Fruit fly (Drosophila melanogaster) whole organism, wandering third instar larva: ENCODE results near the gene dlg1.

ENCODE experiments used
- Abd-B ChIP-seq: fragments of >200 bp; optimal IDR thresholded peaks from 2 replicates; lab custom pipeline; 2017; ENCODE audit warnings: missing biosample characterization, missing genetic modification characterization
- CG32264 ChIP-seq: fragments of 200-800 bp; sonication (Bioruptor generic); optimal IDR thresholded peaks from 2 replicates; lab custom pipeline; 2016; ENCODE audit warnings: missing biosample characterization, missing genetic modification characterization
- CG9705 ChIP-seq: fragments of 200-800 bp; sonication (Bioruptor generic); optimal IDR thresholded peaks from 2 replicates; lab custom pipeline; 2018; ENCODE audit warnings: missing biosample characterization, mild to moderate bottlenecking, missing genetic modification characterization
- CrebA ChIP-seq: fragments of 200-800 bp; sonication (Bioruptor generic); optimal IDR thresholded peaks from 2 replicates; lab custom pipeline; 2016; ENCODE audit warnings: missing biosample characterization, mild to moderate bottlenecking, missing genetic modification characterization, borderline replicate concordance
- Dif ChIP-seq: fragments of 200-275, 200-300 bp; sonication (Bioruptor generic); optimal IDR thresholded peaks from 2 replicates; lab custom pipeline; 2018; ENCODE audit warnings: missing biosample characterization, missing genetic modification characterization; ENCODE audit not compliant: partially characterized antibody
- GATAd ChIP-seq: sonication (Bioruptor generic); optimal IDR thresholded peaks from 2 replicates; lab custom pipeline; 2016; ENCODE audit warnings: missing biosample characterization, missing genetic modification characterization
- HLH106 ChIP-seq: fragments of 200-800 bp; optimal IDR thresholded peaks from 3 replicates; lab custom pipeline; 2019; ENCODE audit warnings: missing biosample characterization, mild to moderate bottlenecking, missing genetic modification characterization, moderate library complexity
- Hnf4 ChIP-seq: fragments of 200-800 bp; sonication (Bioruptor generic); optimal IDR thresholded peaks from 2 replicates; lab custom pipeline; 2016; ENCODE audit warnings: missing biosample characterization, mild to moderate bottlenecking, missing genetic modification characterization
- Hr78 ChIP-seq: fragments of >200 bp; optimal IDR thresholded peaks from 2 replicates; lab custom pipeline; 2017; ENCODE audit warnings: missing biosample characterization, missing genetic modification characterization
- Hr83 ChIP-seq: fragments of 200-300 bp; sonication (Bioruptor generic); optimal IDR thresholded peaks from 2 replicates; lab custom pipeline; 2016; ENCODE audit warnings: missing biosample characterization, mild to moderate bottlenecking, missing genetic modification characterization, moderate library complexity; ENCODE audit not compliant: poor library complexity, severe bottlenecking
- Jra ChIP-seq: sonication (Bioruptor generic); optimal IDR thresholded peaks from 2 replicates; lab custom pipeline; 2016; ENCODE audit warnings: missing biosample characterization, missing genetic modification characterization
- Mio ChIP-seq: sonication (Bioruptor generic); optimal IDR thresholded peaks from 2 replicates; lab custom pipeline; 2016; ENCODE audit warnings: missing biosample characterization, missing genetic modification characterization
- Myc ChIP-seq: fragments of >200 bp; optimal IDR thresholded peaks from 2 replicates; lab custom pipeline; 2017
- N ChIP-seq: fragments of >200 bp; optimal IDR thresholded peaks from 2 replicates; lab custom pipeline; 2018; ENCODE audit warnings: missing biosample characterization, missing external identifiers, missing genetic modification characterization
- OdsH ChIP-seq: fragments of 200-800 bp; sonication (Bioruptor generic); optimal IDR thresholded peaks from 2 replicates; lab custom pipeline; 2016; ENCODE audit warnings: missing biosample characterization, mild to moderate bottlenecking, missing genetic modification characterization
- Rel ChIP-seq, 2 experiments: fragments of 200-800 bp; sonication (Bioruptor generic) in 1 of 2; optimal IDR thresholded peaks; 2 replicates in 1 of 2; 3 replicates in 1 of 2; lab custom pipeline; 2016 to 2019; ENCODE audit warnings: mild to moderate bottlenecking in 2 of 2, missing biosample characterization in 2 of 2, missing genetic modification characterization in 2 of 2, moderate library complexity in 1 of 2
- Sp1 ChIP-seq: fragments of 200-800 bp; sonication (Bioruptor generic); optimal IDR thresholded peaks from 3 replicates; lab custom pipeline; 2019; ENCODE audit warnings: missing biosample characterization, mild to moderate bottlenecking, missing genetic modification characterization, moderate library complexity
- Vsx2 ChIP-seq: fragments of 200-300, 225-300 bp; sonication (Bioruptor generic); optimal IDR thresholded peaks from 2 replicates; lab custom pipeline; 2018; ENCODE audit warnings: missing biosample characterization, missing genetic modification characterization; ENCODE audit not compliant: partially characterized antibody
- br ChIP-seq: fragments of 200-800 bp; sonication (Bioruptor generic); optimal IDR thresholded peaks from 2 replicates; lab custom pipeline; 2016; ENCODE audit warnings: missing biosample characterization, missing genetic modification characterization
- brk ChIP-seq: fragments of 200-800 bp; sonication (Bioruptor generic); optimal IDR thresholded peaks from 2 replicates; lab custom pipeline; 2016; ENCODE audit warnings: missing biosample characterization, mild to moderate bottlenecking, missing genetic modification characterization
- dmrt93B ChIP-seq: fragments of 200-800 bp; sonication (Bioruptor generic); optimal IDR thresholded peaks from 2 replicates; lab custom pipeline; 2018; ENCODE audit warnings: missing biosample characterization, mild to moderate bottlenecking, missing genetic modification characterization
- dsf ChIP-seq: sonication (Bioruptor generic); optimal IDR thresholded peaks from 2 replicates; lab custom pipeline; 2016; ENCODE audit warnings: missing biosample characterization, missing genetic modification characterization, borderline replicate concordance
- ey ChIP-seq: fragments of 200-800 bp; sonication (Bioruptor generic); optimal IDR thresholded peaks from 2 replicates; lab custom pipeline; 2016; ENCODE audit warnings: missing biosample characterization, missing genetic modification characterization
- foxo ChIP-seq, 2 experiments: fragments of 200-800 bp; sonication (Bioruptor generic); optimal IDR thresholded peaks; 2 replicates in 1 of 2; 3 replicates in 1 of 2; lab custom pipeline; 2016 to 2017; ENCODE audit warnings: missing biosample characterization in 2 of 2, missing genetic modification characterization in 2 of 2
- fru ChIP-seq: fragments of 200-800 bp; sonication (Bioruptor generic); optimal IDR thresholded peaks from 3 replicates; lab custom pipeline; 2016; ENCODE audit warnings: missing biosample characterization, mild to moderate bottlenecking, missing genetic modification characterization
- h ChIP-seq: fragments of 200-800 bp; sonication (Bioruptor generic); optimal IDR thresholded peaks from 3 replicates; lab custom pipeline; 2016; ENCODE audit warnings: missing biosample characterization, mild to moderate bottlenecking, missing genetic modification characterization
- jim ChIP-seq: fragments of 175-275, 200-325 bp; sonication (Bioruptor generic); optimal IDR thresholded peaks from 2 replicates; lab custom pipeline; 2016; ENCODE audit warnings: missing biosample characterization, mild to moderate bottlenecking, missing genetic modification characterization
- lola ChIP-seq: fragments of >200 bp; optimal IDR thresholded peaks from 2 replicates; lab custom pipeline; 2017; ENCODE audit warnings: missing biosample characterization, missing genetic modification characterization
- pan ChIP-seq: fragments of >200 bp; optimal IDR thresholded peaks from 2 replicates; lab custom pipeline; 2017
- psq ChIP-seq: fragments of 200-800 bp; sonication (Bioruptor generic); optimal IDR thresholded peaks from 3 replicates; lab custom pipeline; 2017; ENCODE audit warnings: missing biosample characterization, mild to moderate bottlenecking, missing genetic modification characterization, moderate library complexity
- rgr ChIP-seq: fragments of 200-800 bp; sonication (Bioruptor generic); optimal IDR thresholded peaks from 3 replicates; lab custom pipeline; 2016; ENCODE audit warnings: missing biosample characterization, mild to moderate bottlenecking, missing genetic modification characterization
- sage ChIP-seq: fragments of 200-800 bp; sonication (Bioruptor generic); optimal IDR thresholded peaks from 2 replicates; lab custom pipeline; 2016; ENCODE audit warnings: missing biosample characterization, mild to moderate bottlenecking, missing genetic modification characterization
- sv ChIP-seq: fragments of 200-800 bp; sonication (Bioruptor generic); optimal IDR thresholded peaks from 3 replicates; lab custom pipeline; 2016; ENCODE audit warnings: missing biosample characterization, missing genetic modification characterization
- tai ChIP-seq: sonication (Bioruptor generic); optimal IDR thresholded peaks from 2 replicates; lab custom pipeline; 2016; ENCODE audit warnings: missing biosample characterization, missing genetic modification characterization
- usp ChIP-seq: fragments of >200 bp; optimal IDR thresholded peaks from 2 replicates; lab custom pipeline; 2017; ENCODE audit warnings: missing biosample characterization, missing genetic modification characterization
- woc ChIP-seq: sonication (Bioruptor generic); optimal IDR thresholded peaks from 2 replicates; lab custom pipeline; 2016; ENCODE audit warnings: missing biosample characterization, mild to moderate bottlenecking, missing genetic modification characterization

The dlg1 gene

dm6 chrX:11347809-11348208, 21.7 kb upstream of the dlg1 start, which contains the start of the genes GCS1 and CG11756:
Gene GCS1, minus strand, starts transcription at chrX:11348001.
Gene CG11756, plus strand, starts transcription at chrX:11348120.
- no peak for TF ChIP-seq Hr78
- no peak for TF ChIP-seq N (GFP tag; lab: Kevin White, UChicago)
- peak; percentile 2 for TF ChIP-seq psq (GFP tag; lab: Kevin White, UChicago)

DNA sequence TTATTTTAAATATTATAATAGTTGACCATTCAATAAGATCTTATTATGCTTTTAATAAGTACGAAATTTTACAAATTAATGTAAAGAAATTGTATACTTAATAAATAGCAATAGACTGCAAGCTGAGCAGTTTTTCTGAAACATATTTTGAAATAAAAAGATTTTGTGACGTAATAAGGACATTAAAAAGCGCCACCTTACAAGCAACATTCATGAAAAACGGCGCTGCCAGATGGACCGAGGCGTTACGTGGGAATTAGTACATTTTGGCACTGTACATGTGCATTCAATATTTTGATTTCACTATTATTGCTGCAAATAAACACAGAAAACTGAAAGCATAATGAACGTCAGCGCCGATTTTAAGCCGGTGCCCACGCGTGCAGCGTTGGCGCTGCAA, 20.6 kb upstream of the dlg1 start, which contains the start of gene CG1738:
TSS of gene CG1738 (plus strand) at position 221 of the 400 bp plus-strand sequence.
- TF ChIP-seq Vsx2 (GFP tag; lab: Kevin White, UChicago), result no peak
- TF ChIP-seq foxo (GFP tag; optimal IDR thresholded peaks at IDR 0.05; lab: Kevin White, UChicago), result peak in 1 of 2 experiments; percentile 9
- TF ChIP-seq GATAd (GFP tag; lab: Kevin White, UChicago), result no peak
- no peak for TF ChIP-seq fru
- no peak for TF ChIP-seq Dif (GFP tag; lab: Kevin White, UChicago)
- no peak for TF ChIP-seq psq (GFP tag; lab: Kevin White, UChicago)
- TF ChIP-seq Sp1 (GFP tag; lab: Kevin White, UChicago), result peak; percentile 31
- no peak for TF ChIP-seq usp (GFP tag; lab: Kevin White, UChicago)
- TF ChIP-seq CG9705 (GFP tag; lab: Kevin White, UChicago), result no peak
- no peak for TF ChIP-seq ey (GFP tag; lab: Kevin White, UChicago)
- peak; percentile 8 for TF ChIP-seq rgr (GFP tag; lab: Kevin White, UChicago)
- TF ChIP-seq woc (GFP tag; lab: Kevin White, UChicago), result peak; percentile 63
- peak; percentile 37 for TF ChIP-seq HLH106 (tag; lab: Kevin White, UChicago)
- no peak for TF ChIP-seq Myc (lab: Kevin White, UChicago)
- no peak for TF ChIP-seq Hr78
- no peak for TF ChIP-seq sage (GFP tag; lab: Kevin White, UChicago)
- TF ChIP-seq br (GFP tag; lab: Kevin White, UChicago), result no peak
- TF ChIP-seq lola, result no peak
- TF ChIP-seq dsf (GFP tag; lab: Kevin White, UChicago), result no peak
- TF ChIP-seq, all 38 proteins: peak for 5

dm6 chrX:11349780-11350179, 19.7 kb upstream of the dlg1 start, which contains the start of gene NdufV3:
Gene NdufV3, plus strand, starts transcription at chrX:11349998.
- TF ChIP-seq Dif (GFP tag; lab: Kevin White, UChicago) (no peak), sage (GFP tag; lab: Kevin White, UChicago) (peak; percentile 17), Myc (lab: Kevin White, UChicago) (no peak), Sp1 (GFP tag; lab: Kevin White, UChicago) (no peak), N (GFP tag; lab: Kevin White, UChicago) (no peak), CrebA (GFP tag; lab: Kevin White, UChicago) (no peak), OdsH (GFP tag; lab: Kevin White, UChicago) (no peak), lola (no peak), sv (GFP tag; lab: Kevin White, UChicago) (no peak), h (GFP tag; lab: Kevin White, UChicago) (peak; percentile 10), br (GFP tag; lab: Kevin White, UChicago) (peak; percentile 6), Jra (GFP tag; lab: Kevin White, UChicago) (no peak), pan (lab: Kevin White, UChicago) (no peak), Abd-B (no peak), ey (GFP tag; lab: Kevin White, UChicago) (peak; percentile 6), GATAd (GFP tag; lab: Kevin White, UChicago) (no peak), dmrt93B (GFP tag; lab: Kevin White, UChicago) (no peak), HLH106 (tag; lab: Kevin White, UChicago) (peak; percentile 26), Hnf4 (GFP tag; lab: Kevin White, UChicago) (peak; percentile 49), rgr (GFP tag; lab: Kevin White, UChicago) (peak; percentile 12), foxo (GFP tag; optimal IDR thresholded peaks at IDR 0.05; lab: Kevin White, UChicago) (peak in 1 of 2 experiments; percentile 37)
- TF ChIP-seq, all 38 proteins: peak for 8

- no peak for TF ChIP-seq tai
- TF ChIP-seq jim (GFP tag; lab: Kevin White, UChicago), result peak; percentile 48
- no peak for TF ChIP-seq dsf (GFP tag; lab: Kevin White, UChicago)
- no peak for TF ChIP-seq CG32264 (GFP tag; lab: Kevin White, UChicago)
- no peak for TF ChIP-seq lola
- TF ChIP-seq Sp1 (GFP tag; lab: Kevin White, UChicago), result peak; percentile 29
- peak; percentile 56 for TF ChIP-seq Hr83 (GFP tag; lab: Kevin White, UChicago)
- TF ChIP-seq Myc (lab: Kevin White, UChicago), result no peak
- no peak for TF ChIP-seq dmrt93B (GFP tag; lab: Kevin White, UChicago)
- TF ChIP-seq Abd-B, result no peak
- no peak for TF ChIP-seq Rel (GFP tag; optimal IDR thresholded peaks at IDR 0.05; lab: Kevin White, UChicago)
- peak; percentile 60 for TF ChIP-seq Rel (tag; optimal IDR thresholded peaks at IDR 0.05; lab: Kevin White, UChicago)
- no peak for TF ChIP-seq sage (GFP tag; lab: Kevin White, UChicago)
- no peak for TF ChIP-seq ey (GFP tag; lab: Kevin White, UChicago)
- TF ChIP-seq Mio, result no peak
- no peak for TF ChIP-seq CG9705 (GFP tag; lab: Kevin White, UChicago)
- no peak for TF ChIP-seq Dif (GFP tag; lab: Kevin White, UChicago)
- no peak for TF ChIP-seq woc (GFP tag; lab: Kevin White, UChicago)
- no peak for TF ChIP-seq br (GFP tag; lab: Kevin White, UChicago)
- TF ChIP-seq brk, result no peak
- no peak for TF ChIP-seq usp (GFP tag; lab: Kevin White, UChicago)
- TF ChIP-seq sv (GFP tag; lab: Kevin White, UChicago), result no peak
- TF ChIP-seq foxo (GFP tag; optimal IDR thresholded peaks at IDR 0.05; lab: Kevin White, UChicago), result peak in 1 of 2 experiments; percentile 54
- TF ChIP-seq pan (lab: Kevin White, UChicago), result no peak
These were observed 18.7 kb upstream of the dlg1 start, which contains the start of gene CG1737 for dm6 chrX:11350505-11351327. Gene CG1737, plus strand, starts transcription at chrX:11350608.
